Worm (Caenorhabditis elegans) whole organism, L4 larva: ENCODE data around the gene rsp-1.

Experiments
- F10B5.3 ChIP-seq: sonication (generic microtip); optimal IDR thresholded peaks from 2 replicates; lab custom pipeline; 2016; ENCODE audit warnings: mild to moderate bottlenecking, missing genetic modification characterization, missing compliant biosample characterization
- F26F4.8 ChIP-seq: fragments of 200-800 bp; sonication (Bioruptor generic); conservative IDR thresholded peaks from 2 replicates; pipeline ENCODE4 v1.3.6; 2022; ENCODE audit warnings: missing genetic modification characterization, missing compliant biosample characterization
- F44E2.7 ChIP-seq: fragments of 200-800 bp; sonication (Bioruptor generic); IDR thresholded peaks from 2 replicates; pipeline ENCODE4 v2.1.2; 2022; ENCODE audit warnings: missing genetic modification characterization, missing compliant biosample characterization
- Y105C5A.15 ChIP-seq: fragments of 200-800 bp; sonication (Bioruptor generic); IDR thresholded peaks from 2 replicates; pipeline ENCODE4 v1.3.6; 2022; ENCODE audit warnings: missing genetic modification characterization, missing compliant biosample characterization
- aha-1 ChIP-seq: fragments of 150-350 bp; peaks from one replicate; lab custom pipeline; 2014; ENCODE audit warnings: missing biosample characterization, missing genetic modification characterization
- daf-16 ChIP-seq, 3 experiments: sonication (generic microtip); optimal IDR thresholded peaks; 2 replicates each; lab custom pipeline; 2016 to 2017; ENCODE audit warnings: missing genetic modification characterization in 3 of 3, missing genetic modification reagents in 3 of 3, mild to moderate bottlenecking in 2 of 3, missing compliant biosample characterization in 2 of 3, missing biosample characterization in 1 of 3, moderate library complexity in 1 of 3
- dmd-6 ChIP-seq: fragments of 200-800 bp; sonication (Bioruptor generic); IDR thresholded peaks from 2 replicates; pipeline ENCODE4 v1.3.6; 2022; ENCODE audit warnings: missing genetic modification reagents, missing genetic modification characterization, missing compliant biosample characterization
- duxl-1 ChIP-seq: sonication (generic microtip); optimal IDR thresholded peaks from 2 replicates; lab custom pipeline; 2016; ENCODE audit warnings: mild to moderate bottlenecking, missing genetic modification characterization, moderate library complexity, missing compliant biosample characterization; ENCODE audit not compliant: poor library complexity
- dve-1 ChIP-seq: sonication (generic microtip); optimal IDR thresholded peaks from 2 replicates; lab custom pipeline; 2017; ENCODE audit warnings: antibody characterized with exemption, mild to moderate bottlenecking, missing genetic modification characterization, missing compliant biosample characterization; ENCODE audit not compliant: insufficient read depth
- fos-1 ChIP-seq: fragments of 150-350 bp; optimal IDR thresholded peaks from 2 replicates; lab custom pipeline; 2014; ENCODE audit warnings: missing biosample characterization, missing genetic modification characterization
- gei-8 ChIP-seq: fragments of 200-800 bp; sonication (Bioruptor generic); optimal IDR thresholded peaks from 2 replicates; lab custom pipeline; 2018; ENCODE audit warnings: mild to moderate bottlenecking, missing genetic modification characterization, missing compliant biosample characterization
- hif-1 ChIP-seq, 2 experiments: sonication (generic microtip); optimal IDR thresholded peaks; 2 replicates each; lab custom pipeline; 2016 to 2017; ENCODE audit warnings: missing compliant biosample characterization in 2 of 2, missing genetic modification characterization in 2 of 2, missing genetic modification reagents in 2 of 2, missing genotype in 2 of 2, mild to moderate bottlenecking in 1 of 2
- hlh-11 ChIP-seq: fragments of 200-800 bp; sonication (Bioruptor generic); optimal IDR thresholded peaks from 2 replicates; lab custom pipeline; 2018; ENCODE audit warnings: mild to moderate bottlenecking, missing genetic modification characterization, missing compliant biosample characterization
- lin-13 ChIP-seq: fragments of 150-350 bp; optimal IDR thresholded peaks from 2 replicates; lab custom pipeline; 2014; ENCODE audit warnings: missing biosample characterization, missing genetic modification reagents, missing genetic modification characterization
- lin-38 ChIP-seq: fragments of 200-800 bp; sonication (Bioruptor generic); IDR thresholded peaks from 2 replicates; pipeline ENCODE4 v1.3.6; 2022; ENCODE audit warnings: missing genetic modification reagents, missing genetic modification characterization, missing compliant biosample characterization
- lin-39 ChIP-seq: fragments of 150-350 bp; optimal IDR thresholded peaks from 2 replicates; lab custom pipeline; 2014; ENCODE audit warnings: missing biosample characterization, missing genetic modification reagents, missing genetic modification characterization
- mdl-1 ChIP-seq, 2 experiments: fragments of 150-350 bp in 1 of 2; sonication (generic microtip) in 1 of 2; optimal IDR thresholded peaks; 2 replicates each; lab custom pipeline; 2014 to 2017; ENCODE audit warnings: missing biosample characterization in 2 of 2, missing genetic modification characterization in 2 of 2
- mxl-2 ChIP-seq: fragments of 200-800 bp; sonication (Bioruptor generic); conservative IDR thresholded peaks from 2 replicates; pipeline ENCODE4 v1.3.6; 2022; ENCODE audit warnings: missing genetic modification reagents, missing genetic modification characterization, missing compliant biosample characterization
- mxl-3 ChIP-seq: fragments of 200-800 bp; sonication (Bioruptor generic); optimal IDR thresholded peaks from 2 replicates; lab custom pipeline; 2018; ENCODE audit warnings: mild to moderate bottlenecking, missing genetic modification characterization, missing compliant biosample characterization
- nhr-10 ChIP-seq: fragments of 150-350 bp; optimal IDR thresholded peaks from 2 replicates; lab custom pipeline; 2014; ENCODE audit warnings: missing biosample characterization, missing genetic modification characterization
- nhr-102 ChIP-seq: sonication (generic microtip); optimal IDR thresholded peaks from 2 replicates; lab custom pipeline; 2016; ENCODE audit warnings: mild to moderate bottlenecking, missing genetic modification characterization, moderate library complexity, missing compliant biosample characterization
- nhr-25 ChIP-seq: sonication (generic microtip); optimal IDR thresholded peaks from 2 replicates; lab custom pipeline; 2017; ENCODE audit warnings: missing genetic modification characterization, mild to moderate bottlenecking, missing compliant biosample characterization, antibody characterized with exemption, moderate library complexity, borderline replicate concordance; ENCODE audit not compliant: insufficient read depth
- nhr-28 ChIP-seq: fragments of 150-350 bp; optimal IDR thresholded peaks from 2 replicates; lab custom pipeline; 2014; ENCODE audit warnings: missing biosample characterization, missing genetic modification characterization
- nhr-42 ChIP-seq: fragments of 200-800 bp; sonication (Bioruptor generic); IDR thresholded peaks from 2 replicates; pipeline ENCODE4 v1.3.6; 2022; ENCODE audit warnings: missing genetic modification characterization, missing compliant biosample characterization
- nhr-77 ChIP-seq: fragments of 150-350 bp; optimal IDR thresholded peaks from 2 replicates; lab custom pipeline; 2014; ENCODE audit warnings: missing biosample characterization, missing genetic modification characterization
- pqm-1 ChIP-seq: sonication (generic microtip); optimal IDR thresholded peaks from 2 replicates; lab custom pipeline; 2017; ENCODE audit warnings: missing biosample characterization, missing genetic modification characterization
- rbr-2 ChIP-seq: sonication (generic microtip); optimal IDR thresholded peaks from 2 replicates; lab custom pipeline; 2016; ENCODE audit warnings: missing genotype, missing genetic modification characterization, missing compliant biosample characterization
- saeg-2 ChIP-seq: fragments of 200-800 bp; sonication (Bioruptor generic); IDR thresholded peaks from 2 replicates; pipeline ENCODE4 v1.3.6; 2022; ENCODE audit warnings: missing genetic modification reagents, missing genetic modification characterization, missing compliant biosample characterization
- spr-1 ChIP-seq: sonication (generic microtip); optimal IDR thresholded peaks from 2 replicates; lab custom pipeline; 2016; ENCODE audit warnings: mild to moderate bottlenecking, missing genetic modification characterization, missing compliant biosample characterization
- unc-62 ChIP-seq, 3 experiments: fragments of 150-350 bp in 1 of 3; sonication (generic microtip); optimal IDR thresholded peaks in 2 of 3; peaks in 1 of 3; 1 replicate in 1 of 3; 2 replicates in 2 of 3; lab custom pipeline; 2014 to 2017; ENCODE audit warnings: missing biosample characterization in 3 of 3, missing genetic modification characterization in 3 of 3, missing genetic modification reagents in 3 of 3, missing genotype in 1 of 3
- ztf-11 ChIP-seq: fragments of 150-350 bp; optimal IDR thresholded peaks from 2 replicates; lab custom pipeline; 2014; ENCODE audit warnings: missing biosample characterization, missing genetic modification characterization
- ztf-7 ChIP-seq: fragments of 150-350 bp; optimal IDR thresholded peaks from 2 replicates; lab custom pipeline; 2014; ENCODE audit warnings: missing biosample characterization, missing genetic modification characterization

Gene rsp-1

DNA sequence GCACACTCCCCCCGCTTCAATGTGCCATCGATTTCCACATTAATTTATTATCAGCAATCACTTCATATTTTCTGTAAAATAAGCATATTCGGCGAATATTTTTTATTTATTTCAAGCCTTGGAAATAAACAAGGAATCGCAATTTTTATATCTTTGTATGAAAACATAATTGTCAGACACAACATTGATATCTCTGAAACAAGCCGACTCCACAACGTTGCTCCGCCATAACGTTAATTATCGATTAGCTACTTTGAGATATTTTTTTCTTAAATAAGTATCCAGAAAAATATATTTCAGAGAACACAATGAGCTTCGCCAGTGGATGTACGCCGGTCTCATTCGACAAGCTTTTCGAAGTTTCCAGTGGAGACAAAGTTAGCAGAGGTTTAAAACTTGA, 9.3 kb upstream of the rsp-1 start, which contains the start of gene adbp-1:
Gene adbp-1, plus strand, starts transcription at position 301 of the 400 bp plus-strand sequence.
- TF ChIP-seq daf-16 (GFP tag; optimal IDR thresholded peaks at IDR 0.05; lab: Kevin White, UChicago): no peak
- peak; percentile 5 for TF ChIP-seq daf-16 (tag; optimal IDR thresholded peaks at IDR 0.05; lab: Kevin White, UChicago)
- TF ChIP-seq lin-38 (GFP tag; lab: Robert Waterston, UW): no peak
- no peak for TF ChIP-seq nhr-25
- no peak for TF ChIP-seq F26F4.8 (GFP tag; lab: Robert Waterston, UW)
- TF ChIP-seq Y105C5A.15 (GFP tag; lab: Robert Waterston, UW): no peak
- no peak for TF ChIP-seq nhr-102 (tag; lab: Kevin White, UChicago)

DNA sequence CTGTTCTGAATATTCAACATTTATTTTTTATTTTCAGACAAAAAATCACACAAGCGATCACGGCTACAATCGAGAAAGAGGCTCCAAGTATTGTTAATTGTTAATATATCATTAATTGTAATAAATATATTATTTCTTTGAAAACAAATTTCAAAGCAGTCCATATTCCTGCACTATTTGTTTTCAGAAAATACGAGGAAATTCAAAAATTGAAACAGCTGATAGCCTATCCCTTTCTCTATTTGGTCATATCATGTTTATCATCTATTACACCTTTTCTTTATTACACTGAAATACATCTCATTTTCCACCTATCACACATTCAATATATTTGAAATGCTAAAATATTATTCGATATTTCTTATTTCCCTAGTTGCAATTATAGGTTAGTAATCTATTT, 8.2 kb upstream of the rsp-1 start, which contains the start of gene W02B12.13:
Gene W02B12.13, plus strand, starts transcription at position 301 of the 400 bp plus-strand sequence.
- TF ChIP-seq nhr-77 (tag; lab: Kevin White, UChicago) (no peak), lin-13 (GFP tag; lab: Kevin White, UChicago) (no peak), hif-1 (tag; optimal IDR thresholded peaks at IDR 0.05; lab: Kevin White, UChicago) (no peak), lin-39 (tag; lab: Kevin White, UChicago) (no peak), saeg-2 (GFP tag; lab: Robert Waterston, UW) (no peak), spr-1 (tag; lab: Kevin White, UChicago) (no peak), F10B5.3 (tag; lab: Kevin White, UChicago) (no peak), aha-1 (tag; lab: Kevin White, UChicago) (no peak), F44E2.7 (GFP tag; lab: Robert Waterston, UW) (no peak)

DNA sequence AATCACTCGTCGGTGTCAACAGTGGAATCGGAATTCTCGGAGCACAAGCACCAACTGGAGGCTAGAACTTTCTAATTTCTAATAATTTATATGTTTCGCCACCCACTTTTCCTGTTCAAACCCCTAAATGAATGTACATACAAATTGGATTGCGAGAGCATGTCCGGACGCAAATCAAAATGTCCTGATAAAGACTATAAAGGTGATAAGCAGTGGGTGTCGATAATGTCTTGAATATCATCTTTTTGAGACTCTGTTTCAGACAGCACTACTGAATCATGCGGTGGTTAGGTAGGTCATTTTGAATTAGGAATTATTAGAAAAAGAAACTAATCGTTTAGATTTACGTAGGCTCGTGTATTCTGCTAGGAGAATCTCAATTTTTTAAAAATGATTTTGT, 4.4 kb upstream of the rsp-1 start, which contains the start of gene W02B12.1:
Gene W02B12.1, plus strand, starts transcription at position 269 of the 400 bp plus-strand sequence.
- TF ChIP-seq gei-8 (GFP tag; lab: Kevin White, UChicago): no peak
- TF ChIP-seq ztf-7 (tag; lab: Kevin White, UChicago): no peak
- TF ChIP-seq nhr-10 (tag; lab: Kevin White, UChicago): no peak
- TF ChIP-seq nhr-25: no peak
- TF ChIP-seq aha-1 (tag; lab: Kevin White, UChicago): peak; percentile 70
- TF ChIP-seq pqm-1 (tag; lab: Kevin White, UChicago): peak; percentile 78
- TF ChIP-seq mdl-1 (tag; optimal IDR thresholded peaks at IDR 0.05; lab: Kevin White, UChicago): no peak
- TF ChIP-seq nhr-42 (GFP tag; lab: Robert Waterston, UW): no peak
- peak; percentile 40 for TF ChIP-seq hlh-11 (tag; lab: Kevin White, UChicago)
- TF ChIP-seq dmd-6 (GFP tag; lab: Robert Waterston, UW): peak; percentile 30; the same call in 1 of the 2 replicates
- TF ChIP-seq spr-1 (tag; lab: Kevin White, UChicago): no peak
- peak; percentile 6 for TF ChIP-seq mxl-3 (GFP tag; lab: Kevin White, UChicago)
- TF ChIP-seq dve-1: peak; percentile 41
- no peak for TF ChIP-seq rbr-2 (tag; lab: Kevin White, UChicago)
- no peak for TF ChIP-seq duxl-1 (tag; lab: Kevin White, UChicago)
- peak; percentile 38 for TF ChIP-seq nhr-28 (tag; lab: Kevin White, UChicago)

DNA sequence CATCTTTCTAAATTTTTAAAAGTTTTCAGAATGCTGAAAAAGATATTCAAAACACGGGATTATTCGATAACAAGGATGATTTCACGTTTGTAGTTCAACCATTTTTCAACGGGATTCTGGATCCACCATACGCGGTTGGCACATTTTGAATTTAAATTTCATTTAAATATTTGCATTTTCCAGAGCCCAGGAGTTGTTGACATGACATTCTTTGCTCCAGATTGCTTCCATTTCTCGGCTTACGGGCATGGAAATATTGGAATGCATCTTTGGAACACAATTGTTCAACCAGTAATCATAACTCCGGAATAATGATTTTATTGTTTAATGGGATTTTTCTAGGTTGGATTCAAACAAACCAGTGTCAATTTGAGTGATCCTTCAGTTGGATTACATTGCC, 2.3 kb upstream of the rsp-1 start:
- peak in 1 of 2 experiments; percentile 94 for TF ChIP-seq unc-62 (GFP tag; optimal IDR thresholded peaks at IDR 0.05 in 1 of 2; lab: Kevin White, UChicago)
- TF ChIP-seq unc-62 (tag; optimal IDR thresholded peaks at IDR 0.05; lab: Kevin White, UChicago): no peak
- TF ChIP-seq daf-16 (GFP tag; optimal IDR thresholded peaks at IDR 0.05; lab: Kevin White, UChicago): no peak
- no peak for TF ChIP-seq daf-16 (tag; optimal IDR thresholded peaks at IDR 0.05; lab: Kevin White, UChicago)
- TF ChIP-seq aha-1 (tag; lab: Kevin White, UChicago): peak; percentile 4
- TF ChIP-seq ztf-11: no peak
- no peak for TF ChIP-seq ztf-7 (tag; lab: Kevin White, UChicago)
- no peak for TF ChIP-seq fos-1
- no peak for TF ChIP-seq mxl-2
